Worm (Caenorhabditis elegans): ENCODE results near the gene T28A11.3.

DNA sequence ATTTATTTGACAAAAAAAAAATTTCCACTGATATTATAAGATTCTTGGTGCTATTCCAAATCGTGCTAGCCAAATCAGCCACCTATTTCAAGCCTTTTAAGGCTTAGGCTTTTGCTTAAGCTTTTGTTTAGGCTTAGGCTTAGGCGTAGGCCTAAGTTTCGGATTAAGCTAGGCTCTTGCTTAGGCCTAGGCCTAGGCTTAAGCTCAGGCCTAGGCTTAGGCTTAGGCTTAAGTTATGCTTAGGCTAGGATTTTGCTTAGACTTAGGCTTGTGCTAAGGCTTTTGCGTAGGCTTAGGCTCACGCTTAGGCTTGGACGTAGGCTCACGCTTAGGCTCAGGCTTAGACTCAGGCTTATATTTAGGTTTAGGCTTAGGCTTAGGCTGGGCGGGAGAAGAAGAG lies 45.0 kb upstream of the T28A11.3 start:
- no peak for TF ChIP-seq dao-5 (tag; optimal IDR thresholded peaks at IDR 0.05)
- no peak for TF ChIP-seq him-1 (tag; optimal IDR thresholded peaks at IDR 0.05)

All from whole organism, L4/young adult.